Fruit fly (Drosophila melanogaster) whole organism, embryonic: ENCODE results near the gene CG32036.

ENCODE experiments used
- B-H2 ChIP-seq: fragments of 200-800 bp; sonication (Bioruptor generic); optimal IDR thresholded peaks from 2 replicates; lab custom pipeline; 2018; ENCODE audit warnings: missing biosample characterization, mild to moderate bottlenecking, missing genetic modification characterization
- C15 ChIP-seq: fragments of 200-800 bp; sonication (Bioruptor generic); IDR thresholded peaks from 3 replicates; pipeline ENCODE4 v1.3.6; 2022; ENCODE audit warnings: missing biosample characterization, missing genetic modification characterization
- CG10431 ChIP-seq: fragments of 200-800 bp; sonication (Bioruptor generic); optimal IDR thresholded peaks from 3 replicates; lab custom pipeline; 2018; ENCODE audit warnings: missing biosample characterization, mild to moderate bottlenecking, missing genetic modification characterization
- CG10543 ChIP-seq: fragments of 200-800 bp; sonication (Bioruptor generic); optimal IDR thresholded peaks from 3 replicates; lab custom pipeline; 2017; ENCODE audit warnings: missing biosample characterization, mild to moderate bottlenecking, missing genetic modification characterization, moderate library complexity
- CG11085 ChIP-seq: fragments of 200-800 bp; sonication (Bioruptor generic); IDR thresholded peaks from 2 replicates; pipeline ENCODE4 v1.3.6; 2022; ENCODE audit warnings: missing biosample characterization, missing genetic modification characterization
- CG11398 ChIP-seq: fragments of 200-800 bp; sonication (Bioruptor generic); optimal IDR thresholded peaks from 2 replicates; lab custom pipeline; 2016; ENCODE audit warnings: missing biosample characterization, missing genetic modification characterization
- CG12155 ChIP-seq: fragments of 200-800 bp; sonication (Bioruptor generic); optimal IDR thresholded peaks from 3 replicates; lab custom pipeline; 2016; ENCODE audit warnings: missing biosample characterization, missing genetic modification characterization
- CG12236 ChIP-seq: fragments of 200-800 bp; sonication (Bioruptor generic); optimal IDR thresholded peaks from 2 replicates; lab custom pipeline; 2016; ENCODE audit warnings: missing biosample characterization, missing genetic modification characterization
- CG12659 ChIP-seq: fragments of 200-800 bp; sonication (Bioruptor generic); optimal IDR thresholded peaks from 3 replicates; lab custom pipeline; 2017; ENCODE audit warnings: mild to moderate bottlenecking, missing biosample characterization, missing genetic modification reagents, missing genetic modification characterization
- CG12942 ChIP-seq: fragments of 200-800 bp; sonication (Bioruptor generic); optimal IDR thresholded peaks from 3 replicates; lab custom pipeline; 2016; ENCODE audit warnings: missing biosample characterization, missing genetic modification characterization
- CG13775 ChIP-seq: fragments of 200-800 bp; sonication (Bioruptor generic); optimal IDR thresholded peaks from 3 replicates; lab custom pipeline; 2017; ENCODE audit warnings: missing biosample characterization, mild to moderate bottlenecking, missing genetic modification characterization
- CG14050 ChIP-seq: fragments of 200-800 bp; sonication (Bioruptor generic); IDR thresholded peaks from 3 replicates; pipeline ENCODE4 v1.3.6; 2022; ENCODE audit warnings: missing biosample characterization, missing genetic modification characterization
- CG15011 ChIP-seq: fragments of 200-800 bp; sonication (Bioruptor generic); optimal IDR thresholded peaks from 3 replicates; lab custom pipeline; 2018; ENCODE audit warnings: missing biosample characterization, mild to moderate bottlenecking, missing genetic modification characterization
- CG17802 ChIP-seq: fragments of 200-800 bp; sonication (Bioruptor generic); optimal IDR thresholded peaks from 2 replicates; lab custom pipeline; 2018; ENCODE audit warnings: missing biosample characterization, mild to moderate bottlenecking, missing genetic modification characterization, moderate library complexity
- CG1832 ChIP-seq: fragments of 200-800 bp; sonication (Bioruptor generic); optimal IDR thresholded peaks from 2 replicates; lab custom pipeline; 2017; ENCODE audit warnings: missing biosample characterization, mild to moderate bottlenecking, missing genetic modification characterization, inconsistent platforms
- CG2875 ChIP-seq: fragments of 200-800 bp; sonication (Bioruptor generic); optimal IDR thresholded peaks from 2 replicates; lab custom pipeline; 2017; ENCODE audit warnings: missing biosample characterization, mild to moderate bottlenecking, missing genetic modification characterization, missing genetic modification reagents
- CG30431 ChIP-seq: fragments of 200-800 bp; sonication (Bioruptor generic); optimal IDR thresholded peaks from 2 replicates; lab custom pipeline; 2017; ENCODE audit warnings: missing biosample characterization, missing genetic modification characterization
- CG3065 ChIP-seq: fragments of 200-800 bp; sonication (Bioruptor generic); optimal IDR thresholded peaks from 2 replicates; lab custom pipeline; 2016; ENCODE audit warnings: missing biosample characterization, missing genetic modification characterization
- CG4328 ChIP-seq: fragments of 200-800 bp; sonication (Bioruptor generic); optimal IDR thresholded peaks from 3 replicates; lab custom pipeline; 2017; ENCODE audit warnings: missing biosample characterization, missing genetic modification reagents, missing genetic modification characterization
- CG7963 ChIP-seq: fragments of 200-800 bp; sonication (Bioruptor generic); IDR thresholded peaks from 3 replicates; pipeline ENCODE4 v1.3.6; 2022; ENCODE audit warnings: missing biosample characterization, missing genetic modification characterization; ENCODE audit not compliant: partially characterized antibody
- CG8281 ChIP-seq: fragments of 200-800 bp; sonication (Bioruptor generic); optimal IDR thresholded peaks from 2 replicates; lab custom pipeline; 2018; ENCODE audit warnings: missing biosample characterization, mild to moderate bottlenecking, missing genetic modification characterization, moderate library complexity
- CoRest ChIP-seq: fragments of 200-800 bp; sonication (Bioruptor generic); optimal IDR thresholded peaks from 3 replicates; lab custom pipeline; 2018; ENCODE audit warnings: missing biosample characterization, mild to moderate bottlenecking, missing genetic modification characterization, moderate library complexity
- Deaf1 ChIP-seq: fragments of 200-800 bp; optimal IDR thresholded peaks from 3 replicates; lab custom pipeline; 2019; ENCODE audit warnings: missing biosample characterization, mild to moderate bottlenecking, missing genetic modification characterization, moderate library complexity
- Drgx ChIP-seq: fragments of 200-800 bp; sonication (Bioruptor generic); IDR thresholded peaks from 2 replicates; pipeline ENCODE4 v1.3.6; 2022; ENCODE audit warnings: missing biosample characterization, missing genetic modification characterization
- E2f1 ChIP-seq: fragments of 200-800 bp; sonication (Bioruptor generic); IDR thresholded peaks from 2 replicates; pipeline ENCODE4 v1.3.6; 2022; ENCODE audit warnings: missing biosample characterization, missing genetic modification characterization
- Elba2 ChIP-seq: fragments of 200-800 bp; sonication (Bioruptor generic); optimal IDR thresholded peaks from 3 replicates; lab custom pipeline; 2016; ENCODE audit warnings: missing biosample characterization, missing genetic modification characterization
- Gug ChIP-seq: fragments of 200-800 bp; sonication (Bioruptor generic); IDR thresholded peaks from 4 replicates; pipeline ENCODE4 v1.3.6; 2022; ENCODE audit warnings: missing biosample characterization, missing genetic modification characterization
- HLHmδ ChIP-seq: fragments of 200-800 bp; sonication (Bioruptor generic); optimal IDR thresholded peaks from 2 replicates; lab custom pipeline; 2018; ENCODE audit warnings: missing biosample characterization, mild to moderate bottlenecking, missing genetic modification characterization, moderate library complexity
- Mes4 ChIP-seq: fragments of 200-800 bp; sonication (Bioruptor generic); optimal IDR thresholded peaks from 2 replicates; lab custom pipeline; 2016; ENCODE audit warnings: missing biosample characterization, missing genetic modification characterization
- NC2β ChIP-seq: fragments of 200-800 bp; sonication (Bioruptor generic); optimal IDR thresholded peaks from 2 replicates; lab custom pipeline; 2016; ENCODE audit warnings: missing biosample characterization, missing genetic modification characterization
- Nf-YB ChIP-seq: fragments of 200-800 bp; sonication (Bioruptor generic); optimal IDR thresholded peaks from 3 replicates; lab custom pipeline; 2019; ENCODE audit warnings: missing biosample characterization, mild to moderate bottlenecking, missing genetic modification characterization, moderate library complexity
- Spps ChIP-seq: fragments of 200-800 bp; sonication (Bioruptor generic); optimal IDR thresholded peaks from 2 replicates; lab custom pipeline; 2018; ENCODE audit warnings: missing biosample characterization, mild to moderate bottlenecking, missing genetic modification characterization
- ato ChIP-seq: fragments of 200-800 bp; sonication (Bioruptor generic); IDR thresholded peaks from 2 replicates; pipeline ENCODE4 v1.3.6; 2022; ENCODE audit warnings: missing biosample characterization, missing genetic modification characterization; ENCODE audit not compliant: partially characterized antibody
- cad ChIP-seq: fragments of >200 bp; optimal IDR thresholded peaks from 2 replicates; lab custom pipeline; 2017; ENCODE audit warnings: missing biosample characterization, missing genetic modification characterization
- chinmo ChIP-seq: fragments of 200-800 bp; sonication (Bioruptor generic); IDR thresholded peaks from 4 replicates; pipeline ENCODE4 v1.3.6; 2022; ENCODE audit warnings: missing biosample characterization, missing genetic modification characterization; ENCODE audit not compliant: partially characterized antibody
- crc ChIP-seq: fragments of 200-800 bp; sonication (Bioruptor generic); optimal IDR thresholded peaks from 2 replicates; lab custom pipeline; 2016; ENCODE audit warnings: missing biosample characterization, missing genetic modification characterization
- dati ChIP-seq: fragments of 200-800 bp; sonication (Bioruptor generic); IDR thresholded peaks from 2 replicates; pipeline ENCODE4 v1.3.6; 2022; ENCODE audit warnings: missing biosample characterization, missing genetic modification characterization
- disco-r ChIP-seq: fragments of 200-800 bp; sonication (Bioruptor generic); optimal IDR thresholded peaks from 2 replicates; lab custom pipeline; 2016; ENCODE audit warnings: missing biosample characterization, missing genetic modification characterization
- fd102C ChIP-seq: fragments of 200-800 bp; sonication (Bioruptor generic); optimal IDR thresholded peaks from 2 replicates; lab custom pipeline; 2018; ENCODE audit warnings: missing biosample characterization, mild to moderate bottlenecking, missing genetic modification characterization, moderate library complexity
- h ChIP-seq: fragments of >200 bp; optimal IDR thresholded peaks from 2 replicates; lab custom pipeline; 2017
- ham ChIP-seq: fragments of 200-800 bp; sonication (Bioruptor generic); IDR thresholded peaks from 2 replicates; pipeline ENCODE4 v1.3.6; 2022; ENCODE audit warnings: missing biosample characterization, missing genetic modification characterization
- mld ChIP-seq: fragments of 200-800 bp; sonication (Bioruptor generic); IDR thresholded peaks from 3 replicates; pipeline ENCODE4 v1.3.6; 2022; ENCODE audit warnings: missing biosample characterization, missing genetic modification characterization; ENCODE audit not compliant: partially characterized antibody
- pita ChIP-seq: fragments of 200-800 bp; sonication (Bioruptor generic); optimal IDR thresholded peaks from 2 replicates; lab custom pipeline; 2017; ENCODE audit warnings: missing biosample characterization, mild to moderate bottlenecking, missing genetic modification characterization
- pros ChIP-seq: fragments of 200-800 bp; sonication (Bioruptor generic); optimal IDR thresholded peaks from 3 replicates; lab custom pipeline; 2019; ENCODE audit warnings: missing biosample characterization, mild to moderate bottlenecking, missing genetic modification characterization, moderate library complexity
- rib ChIP-seq: fragments of 200-800 bp; sonication (Bioruptor generic); IDR thresholded peaks from 2 replicates; pipeline ENCODE4 v1.3.6; 2022; ENCODE audit warnings: missing biosample characterization, missing genetic modification characterization
- slbo ChIP-seq: fragments of 200-800 bp; sonication (Bioruptor generic); IDR thresholded peaks from 2 replicates; pipeline ENCODE4 v1.3.6; 2022; ENCODE audit warnings: missing biosample characterization, missing genetic modification characterization
- sna ChIP-seq: fragments of 200-800 bp; sonication (Bioruptor generic); IDR thresholded peaks from 2 replicates; pipeline ENCODE4 v1.3.6; 2022; ENCODE audit warnings: missing biosample characterization, missing genetic modification characterization; ENCODE audit not compliant: partially characterized antibody
- so ChIP-seq: fragments of 200-800 bp; sonication (Bioruptor generic); IDR thresholded peaks from 3 replicates; pipeline ENCODE4 v1.3.6; 2022; ENCODE audit warnings: missing biosample characterization, missing genetic modification characterization
- sqz ChIP-seq: fragments of 200-800 bp; sonication (Bioruptor generic); optimal IDR thresholded peaks from 3 replicates; lab custom pipeline; 2018; ENCODE audit warnings: missing biosample characterization, mild to moderate bottlenecking, missing genetic modification characterization
- ssp ChIP-seq: fragments of 200-800 bp; sonication (Bioruptor generic); IDR thresholded peaks from 2 replicates; pipeline ENCODE4 v1.3.6; 2022; ENCODE audit warnings: missing biosample characterization, missing genetic modification characterization
- zfh2 ChIP-seq: fragments of 200-800 bp; sonication (Bioruptor generic); optimal IDR thresholded peaks from 2 replicates; lab custom pipeline; 2016; ENCODE audit warnings: missing biosample characterization, missing genetic modification characterization

Gene CG32036

dm6 chr3L:9457619-9458092 lies 31.4 kb downstream of the CG32036 start, which contains the start of gene CG3437 (continued):
- TF ChIP-seq CoRest (tag; lab: Kevin White, UChicago) (peak; percentile 99), CG15011 (peak; percentile 98), sna (GFP tag; lab: Robert Waterston, UW) (no peak; the same call in 1 of the 2 replicates), HLHmδ (GFP tag; lab: Kevin White, UChicago) (no peak), E2f1 (GFP tag; lab: Robert Waterston, UW) (peak; percentile 99), dati (GFP tag; lab: Robert Waterston, UW) (peak; percentile 99), CG12155 (GFP tag; lab: Kevin White, UChicago) (peak; percentile 98), mld (GFP tag; lab: Robert Waterston, UW) (no peak), h (no peak), NC2β (GFP tag; lab: Kevin White, UChicago) (peak; percentile 97), Nf-YB (GFP tag; lab: Kevin White, UChicago) (peak; percentile 87), Elba2 (peak; percentile 53), CG8281 (tag; lab: Kevin White, UChicago) (peak; percentile 93), CG11085 (GFP tag; lab: Robert Waterston, UW) (peak; percentile 99), C15 (GFP tag; lab: Robert Waterston, UW) (peak; percentile 98), CG12236 (GFP tag; lab: Kevin White, UChicago) (peak; percentile 97), CG12659 (peak; percentile 99), CG13775 (GFP tag; lab: Kevin White, UChicago) (peak; percentile 98), CG14050 (GFP tag; lab: Robert Waterston, UW) (peak; percentile 99), Mes4 (peak; percentile 97), zfh2 (GFP tag; lab: Kevin White, UChicago) (peak; percentile 99), Deaf1 (tag; lab: Kevin White, UChicago) (peak; percentile 73), CG11398 (GFP tag; lab: Kevin White, UChicago) (peak; percentile 97), CG30431 (GFP tag; lab: Kevin White, UChicago) (peak; percentile 98), sqz (GFP tag; lab: Kevin White, UChicago) (peak; percentile 98), cad (GFP tag; lab: Kevin White, UChicago) (no peak), CG1832 (GFP tag; lab: Kevin White, UChicago) (no peak), ssp (peak; percentile 95), ham (GFP tag; lab: Robert Waterston, UW) (peak; percentile 97), slbo (GFP tag; lab: Robert Waterston, UW) (peak; percentile 99), pita (GFP tag; lab: Kevin White, UChicago) (no peak), Gug (GFP tag; lab: Robert Waterston, UW) (peak; percentile 99), CG3065 (peak; percentile 97), CG2875 (GFP tag; lab: Kevin White, UChicago) (peak; percentile 96), ato (GFP tag; lab: Robert Waterston, UW) (no peak), crc (peak; percentile 95), disco-r (GFP tag; lab: Kevin White, UChicago) (peak; percentile 97), B-H2 (peak; percentile 99), CG4328 (GFP tag; lab: Kevin White, UChicago) (peak; percentile 97), fd102C (GFP tag; lab: Kevin White, UChicago) (peak; percentile 82), CG10543 (GFP tag; lab: Kevin White, UChicago) (peak; percentile 97), CG7963 (GFP tag; lab: Robert Waterston, UW) (no peak), CG10431 (GFP tag; lab: Kevin White, UChicago) (peak; percentile 95), Drgx (peak; percentile 100), so (GFP tag; lab: Robert Waterston, UW) (peak; percentile 99), CG12942 (GFP tag; lab: Kevin White, UChicago) (peak; percentile 98), rib (peak; percentile 99), Spps (tag; lab: Kevin White, UChicago) (peak; percentile 96), chinmo (GFP tag; lab: Robert Waterston, UW) (0 out of 4 replicates have a peak, but pooled peaks have one; percentile 57), pros (GFP tag; lab: Kevin White, UChicago) (peak; percentile 76), CG17802 (tag; lab: Kevin White, UChicago) (peak; percentile 93)
